Worm (Caenorhabditis elegans) whole organism, late embryonic: ENCODE results near the gene Y66D12A.19.

Source experiments
- F13H6.1 ChIP-seq: sonication (generic microtip); optimal IDR thresholded peaks from 2 replicates; lab custom pipeline; 2016; ENCODE audit warnings: missing genetic modification characterization, missing compliant biosample characterization
- K02D7.2 ChIP-seq: sonication (generic microtip); optimal IDR thresholded peaks from 2 replicates; lab custom pipeline; 2017; ENCODE audit warnings: mild to moderate bottlenecking, missing genetic modification characterization, missing compliant biosample characterization
- T23F11.4 ChIP-seq: fragments of 200-800 bp; sonication (Bioruptor generic); optimal IDR thresholded peaks from 2 replicates; lab custom pipeline; 2018; ENCODE audit warnings: mild to moderate bottlenecking, missing genetic modification characterization, missing compliant biosample characterization
- ama-1 ChIP-seq: fragments of 150-350 bp; optimal IDR thresholded peaks from 2 replicates; lab custom pipeline; 2014
- ceh-14 ChIP-seq: sonication (generic microtip); optimal IDR thresholded peaks from 2 replicates; lab custom pipeline; 2016; ENCODE audit warnings: missing genotype, missing genetic modification characterization, missing compliant biosample characterization
- ceh-2 ChIP-seq: sonication (generic microtip); optimal IDR thresholded peaks from 2 replicates; lab custom pipeline; 2016; ENCODE audit warnings: missing genotype, missing genetic modification characterization, missing compliant biosample characterization
- ceh-22 ChIP-seq: sonication (generic microtip); optimal IDR thresholded peaks from 2 replicates; lab custom pipeline; 2017; ENCODE audit warnings: missing biosample characterization, missing genetic modification characterization
- ceh-24 ChIP-seq: sonication (generic microtip); optimal IDR thresholded peaks from 2 replicates; lab custom pipeline; 2016; ENCODE audit warnings: mild to moderate bottlenecking, missing genetic modification characterization, missing compliant biosample characterization
- ceh-30 ChIP-seq: fragments of 150-350 bp; optimal IDR thresholded peaks from 2 replicates; lab custom pipeline; 2014; ENCODE audit warnings: missing biosample characterization, missing genetic modification characterization
- ceh-31 ChIP-seq: sonication (generic microtip); optimal IDR thresholded peaks from 2 replicates; lab custom pipeline; 2016; ENCODE audit warnings: missing genetic modification characterization, missing compliant biosample characterization
- ceh-34 ChIP-seq: sonication (generic microtip); optimal IDR thresholded peaks from 2 replicates; lab custom pipeline; 2016; ENCODE audit warnings: mild to moderate bottlenecking, missing genetic modification characterization, missing compliant biosample characterization
- ceh-9 ChIP-seq: sonication (generic microtip); optimal IDR thresholded peaks from 2 replicates; lab custom pipeline; 2016; ENCODE audit warnings: mild to moderate bottlenecking, missing genetic modification characterization, inconsistent platforms, missing compliant biosample characterization
- che-1 ChIP-seq: sonication (generic microtip); optimal IDR thresholded peaks from 2 replicates; lab custom pipeline; 2016; ENCODE audit warnings: mild to moderate bottlenecking, missing genetic modification characterization, missing compliant biosample characterization
- dve-1 ChIP-seq: sonication (generic microtip); optimal IDR thresholded peaks from 2 replicates; lab custom pipeline; 2017; ENCODE audit warnings: antibody characterized with exemption, mild to moderate bottlenecking, missing genetic modification characterization, missing compliant biosample characterization
- elt-2 ChIP-seq: sonication (generic microtip); optimal IDR thresholded peaks from 2 replicates; lab custom pipeline; 2016; ENCODE audit warnings: missing genetic modification reagents, missing genetic modification characterization, missing compliant biosample characterization
- eyg-1 ChIP-seq: sonication (generic microtip); optimal IDR thresholded peaks from 2 replicates; lab custom pipeline; 2016; ENCODE audit warnings: missing genotype, missing genetic modification characterization, missing compliant biosample characterization
- fax-1 ChIP-seq: sonication (generic microtip); optimal IDR thresholded peaks from 2 replicates; lab custom pipeline; 2016; ENCODE audit warnings: missing genotype, missing genetic modification characterization, missing compliant biosample characterization
- fkh-6 ChIP-seq: sonication (generic microtip); optimal IDR thresholded peaks from 2 replicates; lab custom pipeline; 2016; ENCODE audit warnings: missing genetic modification characterization, missing compliant biosample characterization
- hlh-30 ChIP-seq: sonication (generic microtip); optimal IDR thresholded peaks from 2 replicates; lab custom pipeline; 2017; ENCODE audit warnings: antibody characterized with exemption, missing genetic modification characterization, missing compliant biosample characterization; ENCODE audit not compliant: insufficient read depth
- hlh-8 ChIP-seq: sonication (generic microtip); optimal IDR thresholded peaks from 2 replicates; lab custom pipeline; 2016; ENCODE audit warnings: missing genotype, missing genetic modification characterization, missing compliant biosample characterization
- lim-6 ChIP-seq: sonication (generic microtip); optimal IDR thresholded peaks from 2 replicates; lab custom pipeline; 2016; ENCODE audit warnings: missing genetic modification characterization, missing compliant biosample characterization
- lin-11 ChIP-seq: fragments of 200-800 bp; sonication (Bioruptor generic); optimal IDR thresholded peaks from 2 replicates; lab custom pipeline; 2018; ENCODE audit warnings: mild to moderate bottlenecking, missing genetic modification characterization, missing compliant biosample characterization
- madf-2 ChIP-seq: sonication (generic microtip); optimal IDR thresholded peaks from 2 replicates; lab custom pipeline; 2017; ENCODE audit warnings: missing genetic modification characterization, missing compliant biosample characterization
- mec-3 ChIP-seq: sonication (generic microtip); optimal IDR thresholded peaks from 2 replicates; lab custom pipeline; 2016; ENCODE audit warnings: borderline replicate concordance, missing genetic modification characterization, missing compliant biosample characterization
- nfya-1 ChIP-seq: sonication (generic microtip); optimal IDR thresholded peaks from 2 replicates; lab custom pipeline; 2017; ENCODE audit warnings: missing genetic modification characterization, mild to moderate bottlenecking, missing compliant biosample characterization, antibody characterized with exemption, moderate library complexity
- nhr-11 ChIP-seq: fragments of 150-350 bp; optimal IDR thresholded peaks from 2 replicates; lab custom pipeline; 2014; ENCODE audit warnings: missing biosample characterization, missing genetic modification characterization
- npax-4 ChIP-seq: sonication (generic microtip); optimal IDR thresholded peaks from 2 replicates; lab custom pipeline; 2016; ENCODE audit warnings: missing genetic modification characterization, missing compliant biosample characterization
- odd-2 ChIP-seq: sonication (generic microtip); optimal IDR thresholded peaks from 2 replicates; lab custom pipeline; 2017; ENCODE audit warnings: antibody characterized with exemption, mild to moderate bottlenecking, missing genetic modification characterization, missing compliant biosample characterization
- pag-3 ChIP-seq: sonication (generic microtip); optimal IDR thresholded peaks from 2 replicates; lab custom pipeline; 2016; ENCODE audit warnings: missing compliant biosample characterization, missing genetic modification characterization, borderline replicate concordance
- pat-9 ChIP-seq: fragments of 200-800 bp; sonication (Bioruptor generic); optimal IDR thresholded peaks from 2 replicates; lab custom pipeline; 2018; ENCODE audit warnings: mild to moderate bottlenecking, missing genetic modification characterization, moderate library complexity, missing compliant biosample characterization
- pax-1 ChIP-seq: fragments of 150-350 bp; optimal IDR thresholded peaks from 2 replicates; lab custom pipeline; 2014; ENCODE audit warnings: missing biosample characterization, missing genetic modification characterization
- pha-4 ChIP-seq: fragments of 150-350 bp; optimal IDR thresholded peaks from 2 replicates; lab custom pipeline; 2018; ENCODE audit warnings: missing biosample characterization, missing genetic modification reagents, missing genetic modification characterization
- rnt-1 ChIP-seq: sonication (generic microtip); optimal IDR thresholded peaks from 2 replicates; lab custom pipeline; 2016; ENCODE audit warnings: missing genetic modification characterization, missing compliant biosample characterization
- sdc-2 ChIP-seq: sonication (generic microtip); optimal IDR thresholded peaks from 2 replicates; lab custom pipeline; 2016; ENCODE audit warnings: missing genotype, missing genetic modification characterization, missing compliant biosample characterization
- sox-4 ChIP-seq: sonication (generic microtip); optimal IDR thresholded peaks from 2 replicates; lab custom pipeline; 2017; ENCODE audit warnings: mild to moderate bottlenecking, missing genetic modification characterization, inconsistent platforms, missing compliant biosample characterization
- syd-9 ChIP-seq: sonication (generic microtip); optimal IDR thresholded peaks from 2 replicates; lab custom pipeline; 2016; ENCODE audit warnings: mild to moderate bottlenecking, missing genetic modification characterization, moderate library complexity, missing compliant biosample characterization
- tbx-2 ChIP-seq: sonication (generic microtip); optimal IDR thresholded peaks from 2 replicates; lab custom pipeline; 2016; ENCODE audit warnings: missing genetic modification characterization, missing compliant biosample characterization
- tbx-7 ChIP-seq: sonication (generic microtip); optimal IDR thresholded peaks from 2 replicates; lab custom pipeline; 2016; ENCODE audit warnings: missing genotype, missing genetic modification characterization, missing compliant biosample characterization
- unc-3 ChIP-seq, 2 experiments: fragments of 200-800 bp in 1 of 2; sonication (Bioruptor generic) in 1 of 2; sonication (generic microtip) in 1 of 2; conservative IDR thresholded peaks in 1 of 2; optimal IDR thresholded peaks in 1 of 2; 2 replicates each; pipeline versions ENCODE4 v1.3.6 to Lab custom; 2016 to 2022; ENCODE audit warnings: missing compliant biosample characterization in 2 of 2, missing genetic modification characterization in 2 of 2, missing genetic modification reagents in 1 of 2
- unc-42 ChIP-seq: sonication (generic microtip); optimal IDR thresholded peaks from 2 replicates; lab custom pipeline; 2016; ENCODE audit warnings: missing genotype, missing genetic modification characterization, missing compliant biosample characterization
- unc-55 ChIP-seq: sonication (generic microtip); optimal IDR thresholded peaks from 2 replicates; lab custom pipeline; 2017; ENCODE audit warnings: missing biosample characterization, missing genetic modification reagents, missing genetic modification characterization
- unc-86 ChIP-seq: sonication (generic microtip); optimal IDR thresholded peaks from 2 replicates; lab custom pipeline; 2016; ENCODE audit warnings: missing genetic modification characterization, missing compliant biosample characterization

Gene Y66D12A.19

ce11 chrIII:11478468-11479363, 30.2 kb upstream of the Y66D12A.19 start:
- TF ChIP-seq unc-3 (GFP tag; conservative IDR thresholded peaks at IDR 0.05; lab: Robert Waterston, UW) = no peak
- no peak for TF ChIP-seq unc-3 (tag; optimal IDR thresholded peaks at IDR 0.05; lab: Kevin White, UChicago)
- no peak for TF ChIP-seq tbx-2 (tag; lab: Kevin White, UChicago)
- no peak for TF ChIP-seq lin-11 (tag; lab: Kevin White, UChicago)
- no peak for TF ChIP-seq ceh-24 (tag; lab: Kevin White, UChicago)
- TF ChIP-seq eyg-1 (tag; lab: Kevin White, UChicago) = no peak
- no peak for TF ChIP-seq unc-55 (GFP tag; lab: Kevin White, UChicago)
- TF ChIP-seq K02D7.2 = no peak
- no peak for TF ChIP-seq unc-42 (tag; lab: Kevin White, UChicago)
- no peak for TF ChIP-seq ceh-2
- TF ChIP-seq elt-2 (tag; lab: Kevin White, UChicago) = no peak
- TF ChIP-seq ceh-34 (tag; lab: Kevin White, UChicago) = no peak
- no peak for TF ChIP-seq ceh-22
- no peak for TF ChIP-seq fax-1 (tag; lab: Kevin White, UChicago)
- no peak for TF ChIP-seq madf-2 (tag; lab: Kevin White, UChicago)
- no peak for TF ChIP-seq rnt-1
- TF ChIP-seq lim-6 (tag; lab: Kevin White, UChicago) = no peak
- TF ChIP-seq syd-9 (tag; lab: Kevin White, UChicago) = no peak
- TF ChIP-seq npax-4 (tag; lab: Kevin White, UChicago) = no peak
- TF ChIP-seq che-1 = no peak
- no peak for TF ChIP-seq unc-86 (tag; lab: Kevin White, UChicago)

- TF ChIP-seq tbx-2 (tag; lab: Kevin White, UChicago) = peak; percentile 50
- TF ChIP-seq T23F11.4 = no peak
- TF ChIP-seq ceh-34 (tag; lab: Kevin White, UChicago) = peak; percentile 40
- TF ChIP-seq eyg-1 (tag; lab: Kevin White, UChicago) = peak; percentile 41
- no peak for TF ChIP-seq pha-4 (tag; lab: Kevin White, UChicago)
- TF ChIP-seq F13H6.1 (tag; lab: Kevin White, UChicago) = no peak
- no peak for TF ChIP-seq fax-1 (tag; lab: Kevin White, UChicago)
- no peak for TF ChIP-seq pax-1 (tag; lab: Kevin White, UChicago)
- peak; percentile 13 for TF ChIP-seq sox-4 (tag; lab: Kevin White, UChicago)
- no peak for TF ChIP-seq mec-3 (tag; lab: Kevin White, UChicago)
- no peak for TF ChIP-seq che-1
- no peak for TF ChIP-seq dve-1
- no peak for TF ChIP-seq pag-3 (tag; lab: Kevin White, UChicago)
- TF ChIP-seq lim-6 (tag; lab: Kevin White, UChicago) = no peak
- TF ChIP-seq ceh-2 = no peak
- TF ChIP-seq sdc-2 (tag; lab: Kevin White, UChicago) = peak; percentile 37
- TF ChIP-seq hlh-8 (tag; lab: Kevin White, UChicago) = no peak
- TF ChIP-seq odd-2 (tag; lab: Kevin White, UChicago) = no peak
- TF ChIP-seq madf-2 (tag; lab: Kevin White, UChicago) = no peak
- TF ChIP-seq nhr-11 (tag; lab: Kevin White, UChicago) = no peak
- TF ChIP-seq fkh-6 (tag; lab: Kevin White, UChicago) = no peak
- no peak for TF ChIP-seq ceh-24 (tag; lab: Kevin White, UChicago)
- TF ChIP-seq ceh-30 = no peak
- peak; percentile 39 for TF ChIP-seq ceh-31 (tag; lab: Kevin White, UChicago)
- no peak for TF ChIP-seq pat-9
- no peak for TF ChIP-seq syd-9 (tag; lab: Kevin White, UChicago)
- no peak for TF ChIP-seq ceh-14
- no peak for TF ChIP-seq unc-86 (tag; lab: Kevin White, UChicago)
- peak; percentile 29 for TF ChIP-seq hlh-30 (tag; lab: Kevin White, UChicago)
- no peak for TF ChIP-seq ceh-9 (tag; lab: Kevin White, UChicago)
- no peak for TF ChIP-seq ama-1 (lab: Kevin White, UChicago)
- TF ChIP-seq nfya-1 = peak; percentile 55
- TF ChIP-seq tbx-7 = no peak
Measured at ce11 chrIII:11481309-11481845, 27.5 kb upstream of the Y66D12A.19 start.
